Fruit fly (Drosophila melanogaster): ENCODE measurements around the gene CG15912.

CG15912 gene

dm6 chrX:4548611-4549120, at the start of gene CG15912, which contains the start of gene Usf:
Gene CG15912 (plus strand): TSS chrX:4549070.
Gene Usf (minus strand): TSS chrX:4548794.
- TF ChIP-seq Sin3A (optimal IDR thresholded peaks at IDR 0.05) (no peak), insv (optimal IDR thresholded peaks at IDR 0.05) (no peak), ttk (optimal IDR thresholded peaks at IDR 0.05) (no peak), h (optimal IDR thresholded peaks at IDR 0.05) (no peak), psq (optimal IDR thresholded peaks at IDR 0.05) (no peak), Myc (optimal IDR thresholded peaks at IDR 0.05) (no peak)

- TF ChIP-seq Myc (optimal IDR thresholded peaks at IDR 0.05) (no peak), insv (optimal IDR thresholded peaks at IDR 0.05) (no peak), h (optimal IDR thresholded peaks at IDR 0.05) (no peak), ttk (optimal IDR thresholded peaks at IDR 0.05) (no peak), psq (optimal IDR thresholded peaks at IDR 0.05) (no peak), Sin3A (optimal IDR thresholded peaks at IDR 0.05) (no peak)
Observed at dm6 chrX:4503542-4503941, 45.3 kb upstream of the CG15912 start.

dm6 chrX:4505318-4505717, 43.6 kb upstream of the CG15912 start:
- TF ChIP-seq ttk (optimal IDR thresholded peaks at IDR 0.05), result no peak
- no peak for TF ChIP-seq Myc (optimal IDR thresholded peaks at IDR 0.05)
- no peak for TF ChIP-seq insv (optimal IDR thresholded peaks at IDR 0.05)
- no peak for TF ChIP-seq Sin3A (optimal IDR thresholded peaks at IDR 0.05)
- TF ChIP-seq psq (optimal IDR thresholded peaks at IDR 0.05), result no peak
- TF ChIP-seq h (optimal IDR thresholded peaks at IDR 0.05), result no peak

- TF ChIP-seq Sin3A (optimal IDR thresholded peaks at IDR 0.05) (no peak), Myc (optimal IDR thresholded peaks at IDR 0.05) (no peak), h (optimal IDR thresholded peaks at IDR 0.05) (no peak), psq (optimal IDR thresholded peaks at IDR 0.05) (no peak), insv (optimal IDR thresholded peaks at IDR 0.05) (no peak)
Observed at dm6 chrX:4507121-4507520, 41.7 kb upstream of the CG15912 start.

- TF ChIP-seq ttk (optimal IDR thresholded peaks at IDR 0.05), result no peak
- TF ChIP-seq insv (optimal IDR thresholded peaks at IDR 0.05), result no peak
- no peak for TF ChIP-seq Myc (optimal IDR thresholded peaks at IDR 0.05)
- no peak for TF ChIP-seq Sin3A (optimal IDR thresholded peaks at IDR 0.05)
- no peak for TF ChIP-seq psq (optimal IDR thresholded peaks at IDR 0.05)
- no peak for TF ChIP-seq h (optimal IDR thresholded peaks at IDR 0.05)
Observed at dm6 chrX:4508072-4508644, 40.7 kb upstream of the CG15912 start.

dm6 chrX:4511575-4511974, 37.3 kb upstream of the CG15912 start:
- TF ChIP-seq h (optimal IDR thresholded peaks at IDR 0.05), result no peak
- TF ChIP-seq Sin3A (optimal IDR thresholded peaks at IDR 0.05), result no peak
- no peak for TF ChIP-seq psq (optimal IDR thresholded peaks at IDR 0.05)
- no peak for TF ChIP-seq insv (optimal IDR thresholded peaks at IDR 0.05)
- TF ChIP-seq Myc (optimal IDR thresholded peaks at IDR 0.05), result no peak
- TF ChIP-seq ttk (optimal IDR thresholded peaks at IDR 0.05), result no peak

dm6 chrX:4520879-4521278, 28.0 kb upstream of the CG15912 start:
- TF ChIP-seq psq (optimal IDR thresholded peaks at IDR 0.05) (no peak), insv (optimal IDR thresholded peaks at IDR 0.05) (no peak), ttk (optimal IDR thresholded peaks at IDR 0.05) (no peak), Sin3A (optimal IDR thresholded peaks at IDR 0.05) (no peak), Myc (optimal IDR thresholded peaks at IDR 0.05) (no peak), h (optimal IDR thresholded peaks at IDR 0.05) (no peak)

- no peak for TF ChIP-seq Sin3A (optimal IDR thresholded peaks at IDR 0.05)
- TF ChIP-seq Myc (optimal IDR thresholded peaks at IDR 0.05), result no peak
- TF ChIP-seq h (optimal IDR thresholded peaks at IDR 0.05), result no peak
- no peak for TF ChIP-seq ttk (optimal IDR thresholded peaks at IDR 0.05)
- no peak for TF ChIP-seq insv (optimal IDR thresholded peaks at IDR 0.05)
- no peak for TF ChIP-seq psq (optimal IDR thresholded peaks at IDR 0.05)
Observed at dm6 chrX:4526754-4527153, 22.1 kb upstream of the CG15912 start.

- TF ChIP-seq h (optimal IDR thresholded peaks at IDR 0.05) (no peak), Sin3A (optimal IDR thresholded peaks at IDR 0.05) (no peak), psq (optimal IDR thresholded peaks at IDR 0.05) (no peak), Myc (optimal IDR thresholded peaks at IDR 0.05) (no peak), insv (optimal IDR thresholded peaks at IDR 0.05) (no peak), ttk (optimal IDR thresholded peaks at IDR 0.05) (no peak)
Observed at dm6 chrX:4529909-4530308, 19.0 kb upstream of the CG15912 start, which contains the start of gene CG3556. Gene CG3556 (plus strand): TSS chrX:4530231.

- TF ChIP-seq h (optimal IDR thresholded peaks at IDR 0.05) (no peak), psq (optimal IDR thresholded peaks at IDR 0.05) (no peak), ttk (optimal IDR thresholded peaks at IDR 0.05) (no peak), Sin3A (optimal IDR thresholded peaks at IDR 0.05) (no peak), insv (optimal IDR thresholded peaks at IDR 0.05) (no peak), Myc (optimal IDR thresholded peaks at IDR 0.05) (no peak)
Observed at dm6 chrX:4534002-4534401, 14.9 kb upstream of the CG15912 start.

dm6 chrX:4540430-4540932, 8.4 kb upstream of the CG15912 start, which contains the start of the genes rb and CHOp24:
Gene rb (minus strand): TSS chrX:4540626.
Gene CHOp24 (plus strand): TSS chrX:4540908.
- TF ChIP-seq insv (optimal IDR thresholded peaks at IDR 0.05), result no peak

- no peak for TF ChIP-seq insv (optimal IDR thresholded peaks at IDR 0.05)
- no peak for TF ChIP-seq Sin3A (optimal IDR thresholded peaks at IDR 0.05)
Observed at dm6 chrX:4542353-4542752, 6.5 kb upstream of the CG15912 start, which contains the start of gene CG3568. Gene CG3568 (plus strand): TSS chrX:4542630.

- TF ChIP-seq h (optimal IDR thresholded peaks at IDR 0.05) (no peak), psq (optimal IDR thresholded peaks at IDR 0.05) (no peak), Myc (optimal IDR thresholded peaks at IDR 0.05) (no peak), insv (optimal IDR thresholded peaks at IDR 0.05) (no peak), ttk (optimal IDR thresholded peaks at IDR 0.05) (no peak), Sin3A (optimal IDR thresholded peaks at IDR 0.05) (no peak)
Observed at dm6 chrX:4551717-4552116, 2.8 kb downstream of the CG15912 start, which contains the start of the genes CG11436 and CG3527. Gene CG11436 (minus strand): TSS chrX:4551878. Gene CG3527 (plus strand): TSS chrX:4551973.

All from Kc167 (cell line).